Worm (Caenorhabditis elegans) whole organism, L3 larva: ENCODE results near the gene vha-2.

Experiments
- ama-1 ChIP-seq: fragments of 150-350 bp; optimal IDR thresholded peaks from 2 replicates; lab custom pipeline; 2018
- ceh-82 ChIP-seq: fragments of 150-350 bp; optimal IDR thresholded peaks from 2 replicates; lab custom pipeline; 2014; ENCODE audit warnings: missing biosample characterization, missing genetic modification characterization
- ceh-9 ChIP-seq: sonication (generic microtip); optimal IDR thresholded peaks from 2 replicates; lab custom pipeline; 2018; ENCODE audit warnings: missing biosample characterization, missing genetic modification characterization
- lin-15B ChIP-seq: fragments of 150-350 bp; optimal IDR thresholded peaks from 2 replicates; lab custom pipeline; 2014; ENCODE audit warnings: missing biosample characterization, missing genetic modification characterization
- mdl-1 ChIP-seq: fragments of 150-350 bp; optimal IDR thresholded peaks from 2 replicates; lab custom pipeline; 2014; ENCODE audit warnings: missing biosample characterization, missing genetic modification characterization
- nhr-11 ChIP-seq: fragments of 150-350 bp; optimal IDR thresholded peaks from 2 replicates; lab custom pipeline; 2014; ENCODE audit warnings: missing biosample characterization, missing genetic modification characterization
- nhr-237 ChIP-seq: fragments of 150-350 bp; optimal IDR thresholded peaks from 2 replicates; lab custom pipeline; 2014; ENCODE audit warnings: missing biosample characterization, missing genetic modification characterization
- nhr-28 ChIP-seq: fragments of 150-350 bp; optimal IDR thresholded peaks from 2 replicates; lab custom pipeline; 2014; ENCODE audit warnings: missing biosample characterization, missing genetic modification characterization
- pha-4 ChIP-seq: fragments of 150-350 bp; optimal IDR thresholded peaks from 2 replicates; lab custom pipeline; 2014; ENCODE audit warnings: missing biosample characterization, missing genetic modification reagents, missing genetic modification characterization
- pqm-1 ChIP-seq: fragments of 150-350 bp; optimal IDR thresholded peaks from 2 replicates; lab custom pipeline; 2017; ENCODE audit warnings: missing biosample characterization, missing genetic modification characterization, inconsistent platforms
- unc-39 ChIP-seq: sonication (generic microtip); optimal IDR thresholded peaks from 4 replicates; lab custom pipeline; 2017; ENCODE audit warnings: missing biosample characterization, missing genetic modification characterization
- unc-62 ChIP-seq: fragments of 150-350 bp; sonication (generic microtip); optimal IDR thresholded peaks from 4 replicates; lab custom pipeline; 2014; ENCODE audit warnings: missing biosample characterization, missing genetic modification reagents, missing genetic modification characterization
- ztf-4 ChIP-seq: fragments of 150-350 bp; optimal IDR thresholded peaks from 2 replicates; lab custom pipeline; 2014; ENCODE audit warnings: missing biosample characterization, missing genetic modification characterization

- TF ChIP-seq pha-4 (tag; lab: Kevin White, UChicago) (peak; percentile 69), lin-15B (tag; lab: Kevin White, UChicago) (peak; percentile 65), ceh-82 (tag; lab: Kevin White, UChicago) (no peak), nhr-28 (tag; lab: Kevin White, UChicago) (no peak), nhr-237 (tag; lab: Kevin White, UChicago) (no peak), ama-1 (lab: Kevin White, UChicago) (no peak), pqm-1 (tag; lab: Kevin White, UChicago) (no peak), ztf-4 (tag; lab: Kevin White, UChicago) (no peak), unc-39 (no peak), unc-62 (GFP tag; lab: Kevin White, UChicago) (no peak), nhr-11 (tag; lab: Kevin White, UChicago) (no peak), ceh-9 (tag; lab: Kevin White, UChicago) (no peak), mdl-1 (tag; lab: Kevin White, UChicago) (no peak)
Observed at ce11 chrIII:9747133-9747532, 34.8 kb upstream of the vha-2 start, which contains the start of the genes iff-1 and cdk-1.
